Worm (Caenorhabditis elegans) whole organism, midembryonic: ENCODE measurements around the gene F46F5.1.

Experiments used
- T22C8.4 ChIP-seq: fragments of 200-800 bp; sonication (Bioruptor generic); IDR thresholded peaks from 2 replicates; pipeline ENCODE4 v1.3.6; 2022; ENCODE audit warnings: missing genetic modification characterization, missing compliant biosample characterization
- cog-1 ChIP-seq: sonication (generic microtip); optimal IDR thresholded peaks from 2 replicates; lab custom pipeline; 2016; ENCODE audit warnings: missing genetic modification characterization, missing compliant biosample characterization
- flt-1 ChIP-seq: fragments of 200-800 bp; sonication (Bioruptor generic); IDR thresholded peaks from 2 replicates; pipeline ENCODE4 v1.3.6; 2022; ENCODE audit warnings: missing genetic modification characterization, missing compliant biosample characterization
- med-1 ChIP-seq: sonication (generic microtip); optimal IDR thresholded peaks from 2 replicates; lab custom pipeline; 2017; ENCODE audit warnings: missing genetic modification characterization, mild to moderate bottlenecking, missing compliant biosample characterization, antibody characterized with exemption, missing genetic modification reagents; ENCODE audit not compliant: insufficient read depth
- ref-1 ChIP-seq: fragments of 200-800 bp; sonication (Bioruptor generic); conservative IDR thresholded peaks from 2 replicates; pipeline ENCODE4 v1.3.6; 2022; ENCODE audit warnings: missing genetic modification reagents, missing genetic modification characterization, missing compliant biosample characterization
- tab-1 ChIP-seq: fragments of 200-800 bp; sonication (Bioruptor generic); IDR thresholded peaks from 2 replicates; pipeline ENCODE4 v1.3.6; 2022; ENCODE audit warnings: missing genetic modification characterization, missing compliant biosample characterization
- ztf-23 ChIP-seq: fragments of 200-800 bp; sonication (Bioruptor generic); IDR thresholded peaks from 2 replicates; pipeline ENCODE4 v1.3.6; 2022; ENCODE audit warnings: missing genetic modification reagents, missing genetic modification characterization, missing compliant biosample characterization

ce11 chrII:762942-763341 is 28.8 kb downstream of the F46F5.1 start:
- TF ChIP-seq T22C8.4 (GFP tag; lab: Robert Waterston, UW), result no peak
- no peak for TF ChIP-seq cog-1
- no peak for TF ChIP-seq tab-1 (GFP tag; lab: Robert Waterston, UW)
- no peak for TF ChIP-seq ztf-23 (GFP tag; lab: Robert Waterston, UW)
- TF ChIP-seq flt-1 (GFP tag; lab: Robert Waterston, UW), result no peak
- TF ChIP-seq ref-1 (GFP tag; lab: Robert Waterston, UW), result no peak
- no peak for TF ChIP-seq med-1 (GFP tag; lab: Kevin White, UChicago)
